Fruit fly (Drosophila melanogaster): Measurements from ENCODE around the gene CG34299.

- TF ChIP-seq Myc (optimal IDR thresholded peaks at IDR 0.05) (no peak), ttk (optimal IDR thresholded peaks at IDR 0.05) (no peak), h (optimal IDR thresholded peaks at IDR 0.05) (no peak), psq (optimal IDR thresholded peaks at IDR 0.05) (no peak)
These were observed 2.8 kb upstream of the CG34299 start, which contains the start of gene CG9733 for dm6 chr3R:30246603-30247002.

Data from Kc167 (cell line).